Worm (Caenorhabditis elegans) whole organism, young adult: ENCODE measurements around the gene syx-16.

Experiments used
- B0019.2 ChIP-seq: fragments of 200-800 bp; sonication (Bioruptor generic); conservative IDR thresholded peaks from 2 replicates; pipeline ENCODE4 v1.3.6; 2022; ENCODE audit warnings: missing genetic modification reagents, missing genetic modification characterization, missing compliant biosample characterization
- B0035.1 ChIP-seq: sonication (generic microtip); optimal IDR thresholded peaks from 2 replicates; lab custom pipeline; 2016; ENCODE audit warnings: missing genetic modification characterization, mild to moderate bottlenecking, missing compliant biosample characterization, missing genotype, missing genetic modification reagents
- B0336.3 ChIP-seq: fragments of 200-800 bp; sonication (Bioruptor generic); IDR thresholded peaks from 2 replicates; pipeline ENCODE4 v1.3.6; 2022; ENCODE audit warnings: missing genetic modification characterization, missing compliant biosample characterization
- C17E4.6 ChIP-seq: fragments of 200-800 bp; sonication (Bioruptor generic); IDR thresholded peaks from 2 replicates; pipeline ENCODE4 v1.3.6; 2022; ENCODE audit warnings: missing genetic modification reagents, missing genetic modification characterization, missing compliant biosample characterization
- D2030.7 ChIP-seq: fragments of 200-800 bp; sonication (Bioruptor generic); IDR thresholded peaks from 2 replicates; pipeline ENCODE4 v1.3.6; 2022; ENCODE audit warnings: missing genetic modification reagents, missing genetic modification characterization, missing compliant biosample characterization
- F52B5.7 ChIP-seq: sonication (generic microtip); optimal IDR thresholded peaks from 2 replicates; lab custom pipeline; 2016; ENCODE audit warnings: mild to moderate bottlenecking, missing genetic modification characterization, missing compliant biosample characterization
- F55B11.4 ChIP-seq: sonication (generic microtip); optimal IDR thresholded peaks from 2 replicates; lab custom pipeline; 2016; ENCODE audit warnings: missing compliant biosample characterization, missing genetic modification characterization, borderline replicate concordance; ENCODE audit not compliant: insufficient read depth
- K12H6.12 ChIP-seq: fragments of 200-800 bp; sonication (Bioruptor generic); optimal IDR thresholded peaks from 2 replicates; lab custom pipeline; 2018; ENCODE audit warnings: mild to moderate bottlenecking, missing genetic modification characterization, missing compliant biosample characterization
- Y53F4B.3 ChIP-seq: fragments of 200-800 bp; sonication (Bioruptor generic); IDR thresholded peaks from 2 replicates; pipeline ENCODE4 v1.3.6; 2022; ENCODE audit warnings: missing genetic modification reagents, missing genetic modification characterization, missing compliant biosample characterization
- Y53G8AR.9 ChIP-seq: fragments of 200-800 bp; sonication (Bioruptor generic); conservative IDR thresholded peaks from 2 replicates; pipeline ENCODE4 v1.3.6; 2022; ENCODE audit warnings: missing genetic modification reagents, missing genetic modification characterization, missing compliant biosample characterization
- Y67H2A.10 ChIP-seq: fragments of 200-800 bp; sonication (Bioruptor generic); conservative IDR thresholded peaks from 2 replicates; pipeline ENCODE4 v1.3.6; 2022; ENCODE audit warnings: missing genetic modification reagents, missing genetic modification characterization, missing compliant biosample characterization
- ama-1 ChIP-seq, 3 experiments: fragments of 150-350 bp in 1 of 3; sonication (generic microtip) in 2 of 3; optimal IDR thresholded peaks; 2 replicates each; lab custom pipeline; 2014 to 2018; ENCODE audit warnings: missing biosample characterization in 2 of 3, missing genetic modification characterization in 2 of 3, missing genetic modification reagents in 2 of 3
- athp-1 ChIP-seq: sonication (generic microtip); optimal IDR thresholded peaks from 2 replicates; lab custom pipeline; 2017; ENCODE audit warnings: mild to moderate bottlenecking, missing genetic modification characterization, missing compliant biosample characterization
- attf-3 ChIP-seq: fragments of 200-800 bp; sonication (Bioruptor generic); conservative IDR thresholded peaks from 2 replicates; pipeline ENCODE4 v1.3.6; 2022; ENCODE audit warnings: missing genetic modification reagents, missing genetic modification characterization, missing compliant biosample characterization
- attf-6 ChIP-seq: fragments of 200-800 bp; sonication (Bioruptor generic); IDR thresholded peaks from 2 replicates; pipeline ENCODE4 v1.3.6; 2022; ENCODE audit warnings: missing genetic modification reagents, missing genetic modification characterization, missing compliant biosample characterization
- ccch-3 ChIP-seq: fragments of 200-800 bp; sonication (Bioruptor generic); optimal IDR thresholded peaks from 2 replicates; lab custom pipeline; 2018; ENCODE audit warnings: mild to moderate bottlenecking, missing genetic modification characterization, missing compliant biosample characterization
- ceh-40 ChIP-seq: fragments of 200-800 bp; sonication (Bioruptor generic); IDR thresholded peaks from 2 replicates; pipeline ENCODE4 v1.3.6; 2022; ENCODE audit warnings: missing genetic modification characterization, missing compliant biosample characterization
- ceh-79 ChIP-seq: sonication (generic microtip); optimal IDR thresholded peaks from 2 replicates; lab custom pipeline; 2017; ENCODE audit warnings: mild to moderate bottlenecking, missing genetic modification characterization, missing compliant biosample characterization
- ceh-91 ChIP-seq: fragments of 200-800 bp; sonication (Bioruptor generic); IDR thresholded peaks from 2 replicates; pipeline ENCODE4 v1.3.6; 2022; ENCODE audit warnings: missing genetic modification reagents, missing genetic modification characterization, missing compliant biosample characterization
- die-1 ChIP-seq: sonication (generic microtip); optimal IDR thresholded peaks from 2 replicates; lab custom pipeline; 2016; ENCODE audit warnings: missing genotype, mild to moderate bottlenecking, missing genetic modification characterization, missing compliant biosample characterization
- dpff-1 ChIP-seq: sonication (generic microtip); optimal IDR thresholded peaks from 2 replicates; lab custom pipeline; 2017; ENCODE audit warnings: mild to moderate bottlenecking, missing genetic modification characterization, missing compliant biosample characterization
- egl-44 ChIP-seq: fragments of 200-800 bp; sonication (Bioruptor generic); IDR thresholded peaks from 2 replicates; pipeline ENCODE4 v1.3.6; 2022; ENCODE audit warnings: missing genetic modification reagents, missing genetic modification characterization, missing compliant biosample characterization
- egrh-3 ChIP-seq: fragments of 200-800 bp; sonication (Bioruptor generic); IDR thresholded peaks from 2 replicates; pipeline ENCODE4 v1.3.6; 2022; ENCODE audit warnings: missing genetic modification reagents, missing genetic modification characterization, missing compliant biosample characterization
- ekl-4 ChIP-seq: fragments of 200-800 bp; sonication (Bioruptor generic); IDR thresholded peaks from 2 replicates; pipeline ENCODE4 v1.3.6; 2022; ENCODE audit warnings: missing genetic modification reagents, missing genetic modification characterization, missing compliant biosample characterization
- ets-4 ChIP-seq: fragments of 200-800 bp; sonication (Bioruptor generic); optimal IDR thresholded peaks from 2 replicates; lab custom pipeline; 2018; ENCODE audit warnings: mild to moderate bottlenecking, missing genetic modification characterization, missing compliant biosample characterization
- fkh-3 ChIP-seq: sonication (generic microtip); optimal IDR thresholded peaks from 2 replicates; lab custom pipeline; 2016; ENCODE audit warnings: mild to moderate bottlenecking, missing genetic modification characterization, missing compliant biosample characterization
- hlh-12 ChIP-seq: sonication (generic microtip); optimal IDR thresholded peaks from 2 replicates; lab custom pipeline; 2016; ENCODE audit warnings: missing genetic modification characterization, missing compliant biosample characterization
- hrde-1 ChIP-seq: sonication (generic microtip); optimal IDR thresholded peaks from 2 replicates; lab custom pipeline; 2016; ENCODE audit warnings: missing genetic modification characterization, mild to moderate bottlenecking, missing compliant biosample characterization, moderate library complexity, missing genotype, missing genetic modification reagents, borderline replicate concordance
- lin-40 ChIP-seq: sonication (generic microtip); optimal IDR thresholded peaks from 2 replicates; lab custom pipeline; 2016; ENCODE audit warnings: missing genetic modification characterization, mild to moderate bottlenecking, missing compliant biosample characterization, missing genotype, missing genetic modification reagents
- lin-54 ChIP-seq: fragments of 200-800 bp; sonication (Bioruptor generic); optimal IDR thresholded peaks from 2 replicates; lab custom pipeline; 2018; ENCODE audit warnings: mild to moderate bottlenecking, missing genetic modification characterization, missing compliant biosample characterization
- lir-1 ChIP-seq: fragments of 200-800 bp; sonication (Bioruptor generic); conservative IDR thresholded peaks from 2 replicates; pipeline ENCODE4 v1.3.6; 2022; ENCODE audit warnings: missing genetic modification reagents, missing genetic modification characterization, missing compliant biosample characterization
- lsy-27 ChIP-seq: sonication (generic microtip); optimal IDR thresholded peaks from 2 replicates; lab custom pipeline; 2017; ENCODE audit warnings: missing genetic modification characterization, mild to moderate bottlenecking, missing compliant biosample characterization, antibody characterized with exemption, missing genotype, borderline replicate concordance; ENCODE audit not compliant: insufficient read depth
- madf-10 ChIP-seq: sonication (generic microtip); optimal IDR thresholded peaks from 2 replicates; lab custom pipeline; 2016; ENCODE audit warnings: mild to moderate bottlenecking, missing genetic modification characterization, missing compliant biosample characterization
- mcd-1 ChIP-seq: fragments of 200-800 bp; sonication (Bioruptor generic); IDR thresholded peaks from 2 replicates; pipeline ENCODE4 v1.3.6; 2022; ENCODE audit warnings: missing genetic modification reagents, missing genetic modification characterization, missing compliant biosample characterization
- mel-28 ChIP-seq: sonication (generic microtip); optimal IDR thresholded peaks from 2 replicates; lab custom pipeline; 2016; ENCODE audit warnings: borderline replicate concordance, mild to moderate bottlenecking, missing genetic modification characterization, missing compliant biosample characterization
- nfya-1 ChIP-seq: sonication (generic microtip); optimal IDR thresholded peaks from 2 replicates; lab custom pipeline; 2017; ENCODE audit warnings: antibody characterized with exemption, missing compliant biosample characterization, missing genetic modification characterization, borderline replicate concordance; ENCODE audit not compliant: insufficient read depth
- nhr-179 ChIP-seq: sonication (generic microtip); optimal IDR thresholded peaks from 2 replicates; lab custom pipeline; 2016; ENCODE audit warnings: mild to moderate bottlenecking, missing genetic modification characterization, missing compliant biosample characterization
- nhr-27 ChIP-seq: fragments of 200-800 bp; sonication (Bioruptor generic); optimal IDR thresholded peaks from 2 replicates; lab custom pipeline; 2018; ENCODE audit warnings: mild to moderate bottlenecking, missing genetic modification characterization, moderate library complexity, missing compliant biosample characterization
- nhr-80 ChIP-seq: sonication (generic microtip); optimal IDR thresholded peaks from 2 replicates; lab custom pipeline; 2016; ENCODE audit warnings: missing genetic modification characterization, missing compliant biosample characterization
- repo-1 ChIP-seq: sonication (generic microtip); optimal IDR thresholded peaks from 2 replicates; lab custom pipeline; 2017; ENCODE audit warnings: mild to moderate bottlenecking, missing genetic modification characterization, missing compliant biosample characterization
- sea-2 ChIP-seq: fragments of 200-800 bp; sonication (Bioruptor generic); IDR thresholded peaks from 2 replicates; pipeline ENCODE4 v1.3.6; 2022; ENCODE audit warnings: missing genetic modification characterization, missing compliant biosample characterization
- snpc-1.3 ChIP-seq: sonication (generic microtip); optimal IDR thresholded peaks from 2 replicates; lab custom pipeline; 2017; ENCODE audit warnings: missing genetic modification characterization, mild to moderate bottlenecking, missing compliant biosample characterization, antibody characterized with exemption, moderate library complexity, missing genotype, missing genetic modification reagents; ENCODE audit not compliant: insufficient read depth
- tbx-9 ChIP-seq: sonication (generic microtip); optimal IDR thresholded peaks from 2 replicates; lab custom pipeline; 2016; ENCODE audit warnings: borderline replicate concordance, missing genetic modification characterization, inconsistent platforms, missing compliant biosample characterization
- tlf-1 ChIP-seq: fragments of 200-800 bp; sonication (Bioruptor generic); optimal IDR thresholded peaks from 2 replicates; lab custom pipeline; 2018; ENCODE audit warnings: mild to moderate bottlenecking, missing genetic modification characterization, missing compliant biosample characterization
- unc-62 ChIP-seq: fragments of 150-350 bp; optimal IDR thresholded peaks from 2 replicates; lab custom pipeline; 2014; ENCODE audit warnings: missing biosample characterization, missing genetic modification reagents, missing genetic modification characterization
- zim-3 ChIP-seq: sonication (generic microtip); optimal IDR thresholded peaks from 2 replicates; lab custom pipeline; 2017; ENCODE audit warnings: mild to moderate bottlenecking, missing genetic modification characterization, moderate library complexity, missing compliant biosample characterization
- ztf-18 ChIP-seq: sonication (generic microtip); optimal IDR thresholded peaks from 2 replicates; lab custom pipeline; 2016; ENCODE audit warnings: missing genotype, mild to moderate bottlenecking, missing genetic modification characterization, missing compliant biosample characterization
- ztf-25 ChIP-seq: fragments of 200-800 bp; sonication (Bioruptor generic); IDR thresholded peaks from 2 replicates; pipeline ENCODE4 v1.3.6; 2022; ENCODE audit warnings: missing genetic modification reagents, missing genetic modification characterization, missing compliant biosample characterization

Gene syx-16

DNA sequence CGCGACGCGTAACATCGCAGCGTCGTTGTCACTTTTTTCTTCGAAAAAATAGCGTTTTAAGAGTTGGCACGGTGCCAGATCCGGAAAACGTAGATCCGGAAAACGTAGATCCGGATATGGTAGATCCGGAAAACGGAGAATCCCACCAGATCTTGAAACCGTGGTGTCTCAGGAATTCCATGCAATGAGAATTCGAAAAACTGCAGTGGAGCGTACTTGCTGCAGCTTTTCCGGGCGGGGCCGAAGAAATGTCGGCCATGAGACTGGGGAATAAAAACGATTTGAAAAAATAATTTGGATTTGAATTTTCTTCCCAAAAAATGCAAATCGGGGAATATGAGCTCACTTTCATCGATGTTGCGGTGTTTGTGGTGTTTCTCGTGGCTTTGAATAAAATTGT, 36.4 kb downstream of the syx-16 start, which contains the start of gene K10D2.5 (continued):
- TF ChIP-seq sea-2 (GFP tag; lab: Robert Waterston, UW) (no peak), nhr-179 (tag; lab: Kevin White, UChicago) (no peak), zim-3 (tag; lab: Kevin White, UChicago) (peak; percentile 80), ceh-79 (no peak), die-1 (tag; lab: Kevin White, UChicago) (peak; percentile 60), C17E4.6 (peak; percentile 92), ama-1 (optimal IDR thresholded peaks at IDR 0.05; lab: Kevin White, UChicago) (no peak), ama-1 (GFP tag; optimal IDR thresholded peaks at IDR 0.05; lab: Kevin White, UChicago) (no peak), hlh-12 (tag; lab: Kevin White, UChicago) (no peak), D2030.7 (peak; percentile 99), nfya-1 (no peak), dpff-1 (tag; lab: Kevin White, UChicago) (no peak), attf-6 (GFP tag; lab: Robert Waterston, UW) (peak; percentile 75), lsy-27 (tag; lab: Kevin White, UChicago) (no peak), lin-54 (peak; percentile 96), nhr-27 (tag; lab: Kevin White, UChicago) (no peak), mcd-1 (GFP tag; lab: Robert Waterston, UW) (peak; percentile 99), attf-3 (GFP tag; lab: Robert Waterston, UW) (peak; percentile 85), egl-44 (GFP tag; lab: Robert Waterston, UW) (peak; percentile 66; the same call in 1 of the 2 replicates), athp-1 (peak; percentile 96), Y67H2A.10 (peak; percentile 97), lir-1 (GFP tag; lab: Robert Waterston, UW) (peak; percentile 98), ekl-4 (GFP tag; lab: Robert Waterston, UW) (peak; percentile 95), egrh-3 (GFP tag; lab: Robert Waterston, UW) (peak; percentile 91), unc-62 (GFP tag; lab: Kevin White, UChicago) (no peak), hrde-1 (tag; lab: Kevin White, UChicago) (peak; percentile 82), mel-28 (tag; lab: Kevin White, UChicago) (peak; percentile 31), K12H6.12 (tag; lab: Kevin White, UChicago) (peak; percentile 92), F55B11.4 (tag; lab: Kevin White, UChicago) (no peak), ccch-3 (GFP tag; lab: Kevin White, UChicago) (peak; percentile 95), fkh-3 (no peak), repo-1 (tag; lab: Kevin White, UChicago) (no peak), ztf-18 (tag; lab: Kevin White, UChicago) (peak; percentile 82), lin-40 (tag; lab: Kevin White, UChicago) (peak; percentile 80), ztf-25 (GFP tag; lab: Robert Waterston, UW) (peak; percentile 100), ets-4 (GFP tag; lab: Kevin White, UChicago) (no peak), B0035.1 (tag; lab: Kevin White, UChicago) (peak; percentile 31), B0019.2 (peak; percentile 96), madf-10 (tag; lab: Kevin White, UChicago) (peak; percentile 92), Y53F4B.3 (GFP tag; lab: Robert Waterston, UW) (peak; percentile 86), nhr-80 (tag; lab: Kevin White, UChicago) (peak; percentile 80), Y53G8AR.9 (GFP tag; lab: Robert Waterston, UW) (peak; percentile 92), tbx-9 (tag; lab: Kevin White, UChicago) (no peak), ceh-91 (peak; percentile 97), snpc-1.3 (tag; lab: Kevin White, UChicago) (peak; percentile 70), F52B5.7 (tag; lab: Kevin White, UChicago) (peak; percentile 68), ceh-40 (peak; percentile 91), B0336.3 (GFP tag; lab: Robert Waterston, UW) (peak; percentile 86), tlf-1 (GFP tag; lab: Kevin White, UChicago) (peak; percentile 81)
